Worm (Caenorhabditis elegans) whole organism, mixed stage, embryonic: ENCODE measurements around the gene rab-28.

Source experiments
- ceh-83 ChIP-seq: fragments of 200-800 bp; sonication (Bioruptor generic); optimal IDR thresholded peaks from 2 replicates; lab custom pipeline; 2018; ENCODE audit warnings: mild to moderate bottlenecking, missing genetic modification characterization, missing compliant biosample characterization
- elt-3 ChIP-seq: fragments of 150-350 bp; optimal IDR thresholded peaks from 2 replicates; lab custom pipeline; 2014; ENCODE audit warnings: missing biosample characterization, missing genetic modification characterization
- lin-13 ChIP-seq: fragments of 150-350 bp; optimal IDR thresholded peaks from 2 replicates; lab custom pipeline; 2014; ENCODE audit warnings: missing biosample characterization, missing genetic modification characterization
- lsy-2 ChIP-seq: fragments of 150-350 bp; optimal IDR thresholded peaks from 2 replicates; lab custom pipeline; 2014; ENCODE audit warnings: missing biosample characterization, missing genetic modification characterization
- mep-1 ChIP-seq: fragments of 150-350 bp; optimal IDR thresholded peaks from 2 replicates; lab custom pipeline; 2017; ENCODE audit warnings: missing biosample characterization, missing genetic modification reagents, missing genetic modification characterization, inconsistent platforms
- nhr-2 ChIP-seq: fragments of 150-350 bp; optimal IDR thresholded peaks from 2 replicates; lab custom pipeline; 2014; ENCODE audit warnings: missing biosample characterization, missing genetic modification characterization
- nhr-28 ChIP-seq: fragments of 150-350 bp; optimal IDR thresholded peaks from 2 replicates; lab custom pipeline; 2014; ENCODE audit warnings: missing biosample characterization, missing genetic modification characterization
- sem-2 ChIP-seq: fragments of 200-800 bp; sonication (Bioruptor generic); optimal IDR thresholded peaks from 2 replicates; lab custom pipeline; 2018; ENCODE audit warnings: mild to moderate bottlenecking, missing genetic modification characterization, missing compliant biosample characterization
- sptf-1 ChIP-seq: sonication (generic microtip); optimal IDR thresholded peaks from 2 replicates; lab custom pipeline; 2017; ENCODE audit warnings: mild to moderate bottlenecking, missing genetic modification characterization, moderate library complexity, missing compliant biosample characterization
- unc-39 ChIP-seq: fragments of 150-350 bp; optimal IDR thresholded peaks from 2 replicates; lab custom pipeline; 2014; ENCODE audit warnings: missing biosample characterization, missing genetic modification characterization
- unc-62 ChIP-seq: fragments of 150-350 bp; optimal IDR thresholded peaks from 2 replicates; lab custom pipeline; 2014; ENCODE audit warnings: missing biosample characterization, missing genetic modification reagents, missing genetic modification characterization
- ztf-11 ChIP-seq: fragments of 150-350 bp; optimal IDR thresholded peaks from 2 replicates; lab custom pipeline; 2014; ENCODE audit warnings: missing biosample characterization, missing genetic modification characterization

DNA sequence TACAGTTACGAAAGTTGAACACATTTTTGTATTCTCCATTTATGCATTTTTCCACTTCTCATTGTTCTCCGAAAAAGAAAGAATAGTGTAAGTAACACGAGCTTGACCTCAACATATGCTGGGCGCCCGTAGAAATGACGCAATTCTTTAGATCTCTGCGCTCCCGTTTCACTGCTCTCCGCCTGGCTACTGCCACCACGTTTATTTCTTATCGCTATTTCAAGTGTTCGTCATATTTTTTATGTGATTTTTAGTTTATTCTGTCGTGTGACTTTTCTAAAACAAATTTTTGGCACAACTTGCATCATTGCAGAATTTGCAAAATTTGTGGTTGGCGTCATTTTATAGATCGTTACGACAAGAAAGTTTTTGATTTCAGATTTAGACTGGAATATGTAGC, 26.9 kb downstream of the rab-28 start:
- no peak for TF ChIP-seq unc-62
- TF ChIP-seq unc-39 (tag; lab: Kevin White, UChicago) = no peak
- no peak for TF ChIP-seq mep-1 (tag; lab: Kevin White, UChicago)
- no peak for TF ChIP-seq ceh-83 (GFP tag; lab: Kevin White, UChicago)
- TF ChIP-seq lsy-2 = no peak
- no peak for TF ChIP-seq sem-2 (GFP tag; lab: Kevin White, UChicago)
- TF ChIP-seq ztf-11 (tag; lab: Kevin White, UChicago) = no peak
- TF ChIP-seq sptf-1 (tag; lab: Kevin White, UChicago) = no peak
- no peak for TF ChIP-seq elt-3
- no peak for TF ChIP-seq lin-13 (tag; lab: Kevin White, UChicago)
- TF ChIP-seq nhr-2 (tag; lab: Kevin White, UChicago) = no peak
- no peak for TF ChIP-seq nhr-28 (tag; lab: Kevin White, UChicago)
